Worm (Caenorhabditis elegans) whole organism, late embryonic: ENCODE results near the gene C02F4.4.

ENCODE experiments used
- ama-1 ChIP-seq: fragments of 150-350 bp; optimal IDR thresholded peaks from 2 replicates; lab custom pipeline; 2014
- che-1 ChIP-seq: sonication (generic microtip); optimal IDR thresholded peaks from 2 replicates; lab custom pipeline; 2016; ENCODE audit warnings: mild to moderate bottlenecking, missing genetic modification characterization, missing compliant biosample characterization
- lim-6 ChIP-seq: sonication (generic microtip); optimal IDR thresholded peaks from 2 replicates; lab custom pipeline; 2016; ENCODE audit warnings: missing genetic modification characterization, missing compliant biosample characterization
- odd-2 ChIP-seq: sonication (generic microtip); optimal IDR thresholded peaks from 2 replicates; lab custom pipeline; 2017; ENCODE audit warnings: antibody characterized with exemption, mild to moderate bottlenecking, missing genetic modification characterization, missing compliant biosample characterization

- TF ChIP-seq odd-2, result no peak
- TF ChIP-seq ama-1 (lab: Kevin White, UChicago), result no peak
- TF ChIP-seq lim-6, result no peak
- no peak for TF ChIP-seq che-1 (tag; lab: Kevin White, UChicago)
Observed at ce11 chrIV:10489409-10489808, 25.6 kb downstream of the C02F4.4 start.
